Worm (Caenorhabditis elegans) whole organism, young adult: ENCODE results near the gene F54E4.2.
A peak's percentile ranks its signal among the peaks of the same experiment; 100 is the strongest.

Source experiments
- B0261.1 ChIP-seq: sonication (generic microtip); optimal IDR thresholded peaks from 2 replicates; lab custom pipeline; 2016; ENCODE audit warnings: mild to moderate bottlenecking, missing genetic modification characterization, moderate library complexity, missing compliant biosample characterization
- D2030.7 ChIP-seq: fragments of 200-800 bp; sonication (Bioruptor generic); IDR thresholded peaks from 2 replicates; pipeline ENCODE4 v1.3.6; 2022; ENCODE audit warnings: missing genetic modification reagents, missing genetic modification characterization, missing compliant biosample characterization
- F52B5.7 ChIP-seq: sonication (generic microtip); optimal IDR thresholded peaks from 2 replicates; lab custom pipeline; 2016; ENCODE audit warnings: mild to moderate bottlenecking, missing genetic modification characterization, missing compliant biosample characterization
- F57C9.4 ChIP-seq: sonication (generic microtip); optimal IDR thresholded peaks from 2 replicates; lab custom pipeline; 2017; ENCODE audit warnings: mild to moderate bottlenecking, missing genetic modification characterization, missing compliant biosample characterization
- K11D2.4 ChIP-seq: fragments of 200-800 bp; sonication (Bioruptor generic); IDR thresholded peaks from 2 replicates; pipeline ENCODE4 v1.3.6; 2022; ENCODE audit warnings: missing genetic modification reagents, missing genetic modification characterization, missing compliant biosample characterization
- K12H6.12 ChIP-seq: fragments of 200-800 bp; sonication (Bioruptor generic); optimal IDR thresholded peaks from 2 replicates; lab custom pipeline; 2018; ENCODE audit warnings: mild to moderate bottlenecking, missing genetic modification characterization, missing compliant biosample characterization
- Y53F4B.3 ChIP-seq: fragments of 200-800 bp; sonication (Bioruptor generic); IDR thresholded peaks from 2 replicates; pipeline ENCODE4 v1.3.6; 2022; ENCODE audit warnings: missing genetic modification reagents, missing genetic modification characterization, missing compliant biosample characterization
- Y56A3A.18 ChIP-seq: fragments of 200-800 bp; sonication (Bioruptor generic); IDR thresholded peaks from 2 replicates; pipeline ENCODE4 v1.3.6; 2022; ENCODE audit warnings: missing genetic modification reagents, missing genetic modification characterization, missing compliant biosample characterization
- Y67H2A.10 ChIP-seq: fragments of 200-800 bp; sonication (Bioruptor generic); conservative IDR thresholded peaks from 2 replicates; pipeline ENCODE4 v1.3.6; 2022; ENCODE audit warnings: missing genetic modification reagents, missing genetic modification characterization, missing compliant biosample characterization
- aptf-3 ChIP-seq: fragments of 200-800 bp; sonication (Bioruptor generic); IDR thresholded peaks from 2 replicates; pipeline ENCODE4 v1.3.6; 2022; ENCODE audit warnings: missing genetic modification characterization, missing compliant biosample characterization
- athp-1 ChIP-seq: sonication (generic microtip); optimal IDR thresholded peaks from 2 replicates; lab custom pipeline; 2017; ENCODE audit warnings: mild to moderate bottlenecking, missing genetic modification characterization, missing compliant biosample characterization
- attf-5 ChIP-seq: fragments of 200-800 bp; sonication (Bioruptor generic); optimal IDR thresholded peaks from 2 replicates; lab custom pipeline; 2018; ENCODE audit warnings: mild to moderate bottlenecking, missing genetic modification characterization, missing compliant biosample characterization
- ccch-3 ChIP-seq: fragments of 200-800 bp; sonication (Bioruptor generic); optimal IDR thresholded peaks from 2 replicates; lab custom pipeline; 2018; ENCODE audit warnings: mild to moderate bottlenecking, missing genetic modification characterization, missing compliant biosample characterization
- ceh-100 ChIP-seq: fragments of 200-800 bp; sonication (Bioruptor generic); IDR thresholded peaks from 2 replicates; pipeline ENCODE4 v1.3.6; 2022; ENCODE audit warnings: missing genetic modification reagents, missing genetic modification characterization, missing compliant biosample characterization
- ceh-27 ChIP-seq: fragments of 200-800 bp; sonication (Bioruptor generic); optimal IDR thresholded peaks from 2 replicates; lab custom pipeline; 2018; ENCODE audit warnings: mild to moderate bottlenecking, missing genetic modification characterization, moderate library complexity, missing compliant biosample characterization
- ceh-58 ChIP-seq: fragments of 200-800 bp; sonication (Bioruptor generic); IDR thresholded peaks from 2 replicates; pipeline ENCODE4 v1.3.6; 2022; ENCODE audit warnings: missing genetic modification characterization, missing compliant biosample characterization
- dpl-1 ChIP-seq: fragments of 150-350 bp; optimal IDR thresholded peaks from 2 replicates; lab custom pipeline; 2014; ENCODE audit warnings: missing biosample characterization, missing genetic modification reagents, missing genetic modification characterization
- egrh-3 ChIP-seq: fragments of 200-800 bp; sonication (Bioruptor generic); IDR thresholded peaks from 2 replicates; pipeline ENCODE4 v1.3.6; 2022; ENCODE audit warnings: missing genetic modification reagents, missing genetic modification characterization, missing compliant biosample characterization
- hmg-1.2 ChIP-seq: fragments of 200-800 bp; sonication (Bioruptor generic); IDR thresholded peaks from 2 replicates; pipeline ENCODE4 v1.3.6; 2022; ENCODE audit warnings: missing genetic modification reagents, missing genetic modification characterization, missing compliant biosample characterization
- hmg-20 ChIP-seq: fragments of 200-800 bp; sonication (Bioruptor generic); IDR thresholded peaks from 2 replicates; pipeline ENCODE4 v1.3.6; 2022; ENCODE audit warnings: missing genetic modification reagents, missing genetic modification characterization, missing compliant biosample characterization
- lin-35 ChIP-seq, 3 experiments: fragments of 150-350 bp in 2 of 3; sonication (generic microtip) in 1 of 3; optimal IDR thresholded peaks; 2 replicates each; lab custom pipeline; 2014 to 2018; ENCODE audit warnings: missing biosample characterization in 3 of 3, missing genetic modification characterization in 3 of 3, missing genetic modification reagents in 3 of 3
- lir-1 ChIP-seq: fragments of 200-800 bp; sonication (Bioruptor generic); conservative IDR thresholded peaks from 2 replicates; pipeline ENCODE4 v1.3.6; 2022; ENCODE audit warnings: missing genetic modification reagents, missing genetic modification characterization, missing compliant biosample characterization
- lsy-27 ChIP-seq: sonication (generic microtip); optimal IDR thresholded peaks from 2 replicates; lab custom pipeline; 2017; ENCODE audit warnings: missing genetic modification characterization, mild to moderate bottlenecking, missing compliant biosample characterization, antibody characterized with exemption, missing genotype, borderline replicate concordance; ENCODE audit not compliant: insufficient read depth
- madf-8 ChIP-seq: fragments of 200-800 bp; sonication (Bioruptor generic); conservative IDR thresholded peaks from 2 replicates; pipeline ENCODE4 v1.3.6; 2022; ENCODE audit warnings: missing genetic modification reagents, missing genetic modification characterization, missing compliant biosample characterization
- mcd-1 ChIP-seq: fragments of 200-800 bp; sonication (Bioruptor generic); IDR thresholded peaks from 2 replicates; pipeline ENCODE4 v1.3.6; 2022; ENCODE audit warnings: missing genetic modification reagents, missing genetic modification characterization, missing compliant biosample characterization
- mes-4 ChIP-seq: sonication (generic microtip); optimal IDR thresholded peaks from 2 replicates; lab custom pipeline; 2016; ENCODE audit warnings: missing genotype, missing genetic modification characterization, missing compliant biosample characterization
- nfyb-1 ChIP-seq: fragments of 200-800 bp; sonication (Bioruptor generic); IDR thresholded peaks from 2 replicates; pipeline ENCODE4 v1.3.6; 2022; ENCODE audit warnings: missing genetic modification reagents, missing genetic modification characterization, missing compliant biosample characterization
- nhr-120 ChIP-seq: fragments of 200-800 bp; sonication (Bioruptor generic); IDR thresholded peaks from 2 replicates; pipeline ENCODE4 v1.3.6; 2022; ENCODE audit warnings: missing genetic modification characterization, missing compliant biosample characterization
- sea-2 ChIP-seq: fragments of 200-800 bp; sonication (Bioruptor generic); IDR thresholded peaks from 2 replicates; pipeline ENCODE4 v1.3.6; 2022; ENCODE audit warnings: missing genetic modification characterization, missing compliant biosample characterization
- snpc-4 ChIP-seq, 5 experiments: fragments of 150-350 bp in 1 of 5; sonication (generic microtip) in 4 of 5; optimal IDR thresholded peaks; 2 replicates each; lab custom pipeline; 2014 to 2018; ENCODE audit warnings: missing genetic modification characterization in 5 of 5, missing biosample characterization in 3 of 5, antibody characterized with exemption in 2 of 5, mild to moderate bottlenecking in 2 of 5, missing compliant biosample characterization in 2 of 5, missing genotype in 2 of 5, moderate library complexity in 2 of 5, missing genetic modification reagents in 1 of 5
- zfh-2 ChIP-seq: fragments of 200-800 bp; sonication (Bioruptor generic); conservative IDR thresholded peaks from 2 replicates; pipeline ENCODE4 v1.3.6; 2022; ENCODE audit warnings: missing genetic modification reagents, missing genetic modification characterization, missing compliant biosample characterization
- ztf-22 ChIP-seq: fragments of 200-800 bp; sonication (Bioruptor generic); optimal IDR thresholded peaks from 2 replicates; lab custom pipeline; 2018; ENCODE audit warnings: mild to moderate bottlenecking, missing genetic modification characterization, moderate library complexity, missing compliant biosample characterization
- ztf-26 ChIP-seq: sonication (generic microtip); optimal IDR thresholded peaks from 2 replicates; lab custom pipeline; 2017; ENCODE audit warnings: missing genetic modification characterization, missing compliant biosample characterization
- ztf-3 ChIP-seq: fragments of 200-800 bp; sonication (Bioruptor generic); optimal IDR thresholded peaks from 2 replicates; lab custom pipeline; 2018; ENCODE audit warnings: mild to moderate bottlenecking, missing genetic modification characterization, missing compliant biosample characterization

Gene F54E4.2

DNA sequence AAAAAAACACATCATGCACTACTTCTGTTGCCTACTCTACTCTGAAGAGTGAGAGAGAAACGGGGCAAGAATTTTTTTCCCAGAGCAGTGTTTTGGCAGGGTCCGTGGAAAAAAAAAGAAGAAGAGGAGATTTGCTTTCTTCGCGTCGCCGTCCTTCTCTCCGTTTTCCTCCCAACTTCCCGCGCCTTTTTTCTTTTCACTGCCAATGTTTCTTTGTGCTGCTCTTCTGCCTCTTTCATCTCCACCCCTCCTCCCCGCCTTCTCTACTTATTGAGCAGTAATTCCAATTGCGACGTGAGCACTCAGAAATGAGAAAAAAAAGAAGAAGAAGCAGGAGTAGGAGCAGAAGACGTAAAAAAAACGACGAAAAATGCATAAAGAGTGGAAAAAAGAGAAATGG is 11.2 kb upstream of the F54E4.2 start:
- no peak for TF ChIP-seq F52B5.7
- TF ChIP-seq ceh-27 = no peak
- no peak for TF ChIP-seq nhr-120 (GFP tag; lab: Robert Waterston, UW)
- no peak for TF ChIP-seq madf-8
- 0 out of 2 replicates have a peak, but pooled peaks have one; percentile 14 for TF ChIP-seq K11D2.4 (GFP tag; lab: Robert Waterston, UW)
- TF ChIP-seq Y53F4B.3 = no peak
- TF ChIP-seq snpc-4 (GFP tag; optimal IDR thresholded peaks at IDR 0.05; lab: Kevin White, UChicago) = no peak
- TF ChIP-seq snpc-4 (tag; optimal IDR thresholded peaks at IDR 0.05; lab: Kevin White, UChicago) = no peak
- peak; percentile 89 for TF ChIP-seq zfh-2 (GFP tag; lab: Robert Waterston, UW)
- no peak for TF ChIP-seq lir-1
- no peak for TF ChIP-seq hmg-20 (GFP tag; lab: Robert Waterston, UW)
- TF ChIP-seq ztf-3 (GFP tag; lab: Kevin White, UChicago) = no peak
- TF ChIP-seq ztf-22 (GFP tag; lab: Kevin White, UChicago) = no peak
- peak; percentile 49 for TF ChIP-seq K12H6.12 (tag; lab: Kevin White, UChicago)
- TF ChIP-seq egrh-3 (GFP tag; lab: Robert Waterston, UW) = peak; percentile 57

DNA sequence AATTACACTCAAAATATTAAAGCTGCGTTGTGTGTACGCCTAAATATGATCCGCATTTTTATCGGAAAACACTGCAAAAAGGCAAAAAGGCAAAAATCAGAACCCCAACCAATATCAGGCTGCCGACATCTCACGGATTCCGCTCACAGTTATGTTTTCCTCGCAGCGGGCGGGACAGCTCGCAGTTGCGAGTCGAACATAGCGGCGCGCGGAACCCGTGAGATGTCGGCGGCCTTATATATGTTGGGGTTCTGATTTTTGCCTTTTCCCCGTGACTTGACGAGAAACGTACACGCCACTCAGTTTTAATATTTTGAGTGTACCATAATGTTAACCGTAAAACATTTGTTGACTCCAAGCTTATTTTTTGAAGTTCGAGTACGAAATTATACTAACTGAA is 8.7 kb upstream of the F54E4.2 start:
- TF ChIP-seq ceh-100 (no peak), snpc-4 (GFP tag; optimal IDR thresholded peaks at IDR 0.05; lab: Kevin White, UChicago) (peak; percentile 25), snpc-4 (tag; optimal IDR thresholded peaks at IDR 0.05; lab: Kevin White, UChicago) (peak; percentile 48 to 89 (median 70)), ccch-3 (GFP tag; lab: Kevin White, UChicago) (no peak), zfh-2 (GFP tag; lab: Robert Waterston, UW) (0 out of 2 replicates have a peak, but pooled peaks have one; percentile 13)

DNA sequence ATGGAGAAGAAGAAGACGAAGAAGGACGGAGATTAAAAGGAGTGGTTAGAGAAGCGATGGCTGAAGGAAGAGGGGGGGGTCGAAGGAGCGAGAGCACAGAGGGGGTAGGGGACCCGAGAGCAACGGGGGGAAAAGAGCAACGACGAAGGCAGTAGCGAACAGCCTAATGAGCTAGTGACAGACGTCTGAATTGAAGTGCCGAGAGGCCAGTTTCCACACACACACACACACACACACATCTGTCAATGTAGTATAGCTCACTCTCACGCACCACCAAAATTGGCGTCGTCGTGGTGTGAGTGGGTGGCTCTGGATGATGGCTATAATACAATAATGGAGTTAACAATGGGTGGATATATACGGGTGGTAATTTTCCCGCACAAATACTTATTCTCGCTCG is 8.0 kb upstream of the F54E4.2 start:
- no peak for TF ChIP-seq ceh-58 (GFP tag; lab: Robert Waterston, UW)
- peak; percentile 20 for TF ChIP-seq ceh-27
- TF ChIP-seq lin-35 (GFP tag; optimal IDR thresholded peaks at IDR 0.05; lab: Kevin White, UChicago) = peak in 1 of 3 experiments; percentile 30
- TF ChIP-seq hmg-1.2 = no peak
- no peak for TF ChIP-seq mcd-1 (GFP tag; lab: Robert Waterston, UW)
- no peak for TF ChIP-seq ztf-26 (tag; lab: Kevin White, UChicago)
- no peak for TF ChIP-seq snpc-4 (GFP tag; optimal IDR thresholded peaks at IDR 0.05; lab: Kevin White, UChicago)
- no peak for TF ChIP-seq snpc-4 (tag; optimal IDR thresholded peaks at IDR 0.05; lab: Kevin White, UChicago)
- no peak for TF ChIP-seq F57C9.4 (tag; lab: Kevin White, UChicago)
- 0 out of 2 replicates have a peak, but pooled peaks have one; percentile 16 for TF ChIP-seq Y56A3A.18 (GFP tag; lab: Robert Waterston, UW)
- TF ChIP-seq attf-5 (GFP tag; lab: Kevin White, UChicago) = no peak
- no peak for TF ChIP-seq sea-2 (GFP tag; lab: Robert Waterston, UW)
- TF ChIP-seq B0261.1 (tag; lab: Kevin White, UChicago) = no peak
- TF ChIP-seq aptf-3 = 0 out of 2 replicates have a peak, but pooled peaks have one; percentile 41
- TF ChIP-seq K12H6.12 (tag; lab: Kevin White, UChicago) = peak; percentile 55
- TF ChIP-seq nfyb-1 (GFP tag; lab: Robert Waterston, UW) = 0 out of 2 replicates have a peak, but pooled peaks have one; percentile 67
- no peak for TF ChIP-seq Y67H2A.10 (GFP tag; lab: Robert Waterston, UW)
- TF ChIP-seq zfh-2 (GFP tag; lab: Robert Waterston, UW) = peak; percentile 94
- no peak for TF ChIP-seq lsy-27 (tag; lab: Kevin White, UChicago)

DNA sequence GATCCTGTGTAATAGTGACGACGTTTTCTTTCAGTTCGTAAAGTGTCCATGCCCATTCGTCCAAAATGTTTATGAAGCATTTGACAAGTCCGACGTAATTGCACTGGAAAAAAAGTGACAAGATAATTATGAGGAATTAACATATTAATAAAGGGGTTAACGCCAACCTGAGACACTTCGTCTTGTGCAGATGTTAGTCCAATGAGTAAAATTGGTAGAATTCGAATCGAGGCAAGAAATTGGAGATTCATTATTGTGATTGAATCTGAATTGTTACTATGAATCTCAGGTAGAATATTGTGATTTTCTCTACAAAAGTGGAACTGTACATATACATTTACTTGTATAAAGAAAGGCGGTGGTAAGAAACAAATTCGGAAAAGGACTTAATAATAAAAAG is 7.4 kb upstream of the F54E4.2 start, which contains the start of gene F54E4.3:
Gene F54E4.3 (minus strand): TSS at position 265 of the 400 bp plus-strand sequence.
- TF ChIP-seq athp-1 (no peak), D2030.7 (no peak), dpl-1 (no peak), mes-4 (tag; lab: Kevin White, UChicago) (no peak), hmg-1.2 (no peak)
